Worm (Caenorhabditis elegans) whole organism, young adult: ENCODE results near the gene T14B4.19.
A peak's percentile ranks its signal among the peaks of the same experiment; 100 is the strongest.

Experiments used
- B0035.1 ChIP-seq: sonication (generic microtip); optimal IDR thresholded peaks from 2 replicates; lab custom pipeline; 2016; ENCODE audit warnings: missing genetic modification characterization, mild to moderate bottlenecking, missing compliant biosample characterization, missing genotype, missing genetic modification reagents
- B0261.1 ChIP-seq: sonication (generic microtip); optimal IDR thresholded peaks from 2 replicates; lab custom pipeline; 2016; ENCODE audit warnings: mild to moderate bottlenecking, missing genetic modification characterization, moderate library complexity, missing compliant biosample characterization
- B0336.3 ChIP-seq: fragments of 200-800 bp; sonication (Bioruptor generic); IDR thresholded peaks from 2 replicates; pipeline ENCODE4 v1.3.6; 2022; ENCODE audit warnings: missing genetic modification characterization, missing compliant biosample characterization
- D2030.7 ChIP-seq: fragments of 200-800 bp; sonication (Bioruptor generic); IDR thresholded peaks from 2 replicates; pipeline ENCODE4 v1.3.6; 2022; ENCODE audit warnings: missing genetic modification reagents, missing genetic modification characterization, missing compliant biosample characterization
- F22D6.2 ChIP-seq: sonication (generic microtip); optimal IDR thresholded peaks from 2 replicates; lab custom pipeline; 2016; ENCODE audit warnings: mild to moderate bottlenecking, missing genetic modification characterization, missing compliant biosample characterization
- F33H1.4 ChIP-seq: fragments of 200-800 bp; sonication (Bioruptor generic); IDR thresholded peaks from 2 replicates; pipeline ENCODE4 v1.3.6; 2022; ENCODE audit warnings: missing genetic modification reagents, missing genetic modification characterization, missing compliant biosample characterization
- F49E8.2 ChIP-seq: sonication (generic microtip); optimal IDR thresholded peaks from 3 replicates; lab custom pipeline; 2017; ENCODE audit warnings: missing genetic modification characterization, mild to moderate bottlenecking, missing compliant biosample characterization, antibody characterized with exemption, moderate library complexity; ENCODE audit not compliant: insufficient read depth
- F55B11.4 ChIP-seq: sonication (generic microtip); optimal IDR thresholded peaks from 2 replicates; lab custom pipeline; 2016; ENCODE audit warnings: missing compliant biosample characterization, missing genetic modification characterization, borderline replicate concordance; ENCODE audit not compliant: insufficient read depth
- K12H6.12 ChIP-seq: fragments of 200-800 bp; sonication (Bioruptor generic); optimal IDR thresholded peaks from 2 replicates; lab custom pipeline; 2018; ENCODE audit warnings: mild to moderate bottlenecking, missing genetic modification characterization, missing compliant biosample characterization
- Y67H2A.10 ChIP-seq: fragments of 200-800 bp; sonication (Bioruptor generic); conservative IDR thresholded peaks from 2 replicates; pipeline ENCODE4 v1.3.6; 2022; ENCODE audit warnings: missing genetic modification reagents, missing genetic modification characterization, missing compliant biosample characterization
- Y79H2A.3 ChIP-seq: fragments of 200-800 bp; sonication (Bioruptor generic); conservative IDR thresholded peaks from 2 replicates; pipeline ENCODE4 v1.3.6; 2022; ENCODE audit warnings: missing genetic modification reagents, missing genetic modification characterization, missing compliant biosample characterization
- ZK185.1 ChIP-seq: sonication (generic microtip); optimal IDR thresholded peaks from 2 replicates; lab custom pipeline; 2016; ENCODE audit warnings: mild to moderate bottlenecking, missing genetic modification characterization, missing compliant biosample characterization; ENCODE audit not compliant: poor library complexity, severe bottlenecking
- aptf-2 ChIP-seq: fragments of 200-800 bp; sonication (Bioruptor generic); conservative IDR thresholded peaks from 2 replicates; pipeline ENCODE4 v1.3.6; 2022; ENCODE audit warnings: missing genetic modification reagents, missing genetic modification characterization, missing compliant biosample characterization
- bed-1 ChIP-seq: fragments of 200-800 bp; sonication (Bioruptor generic); IDR thresholded peaks from 2 replicates; pipeline ENCODE4 v1.3.6; 2022; ENCODE audit warnings: missing genetic modification reagents, missing genetic modification characterization, missing compliant biosample characterization
- cebp-1 ChIP-seq, 2 experiments: fragments of 200-800 bp in 1 of 2; sonication (Bioruptor generic) in 1 of 2; sonication (generic microtip) in 1 of 2; IDR thresholded peaks in 1 of 2; optimal IDR thresholded peaks in 1 of 2; 2 replicates each; pipeline versions ENCODE4 v1.3.6 to Lab custom; 2017 to 2022; ENCODE audit warnings: missing compliant biosample characterization in 2 of 2, missing genetic modification characterization in 2 of 2, mild to moderate bottlenecking in 1 of 2, missing genetic modification reagents in 1 of 2, moderate library complexity in 1 of 2
- cebp-2 ChIP-seq: fragments of 200-800 bp; sonication (Bioruptor generic); IDR thresholded peaks from 2 replicates; pipeline ENCODE4 v1.3.6; 2022; ENCODE audit warnings: missing genetic modification characterization, missing compliant biosample characterization
- ceh-58 ChIP-seq: fragments of 200-800 bp; sonication (Bioruptor generic); IDR thresholded peaks from 2 replicates; pipeline ENCODE4 v1.3.6; 2022; ENCODE audit warnings: missing genetic modification characterization, missing compliant biosample characterization
- ceh-91 ChIP-seq: fragments of 200-800 bp; sonication (Bioruptor generic); IDR thresholded peaks from 2 replicates; pipeline ENCODE4 v1.3.6; 2022; ENCODE audit warnings: missing genetic modification reagents, missing genetic modification characterization, missing compliant biosample characterization
- chd-7 ChIP-seq: sonication (generic microtip); optimal IDR thresholded peaks from 2 replicates; lab custom pipeline; 2016; ENCODE audit warnings: mild to moderate bottlenecking, missing genetic modification characterization, moderate library complexity, missing compliant biosample characterization
- dox-1 ChIP-seq: fragments of 200-800 bp; sonication (Bioruptor generic); IDR thresholded peaks from 2 replicates; pipeline ENCODE4 v1.3.6; 2022; ENCODE audit warnings: missing genetic modification reagents, missing genetic modification characterization, missing compliant biosample characterization
- dpl-1 ChIP-seq: fragments of 150-350 bp; optimal IDR thresholded peaks from 2 replicates; lab custom pipeline; 2014; ENCODE audit warnings: missing biosample characterization, missing genetic modification reagents, missing genetic modification characterization
- hlh-12 ChIP-seq: sonication (generic microtip); optimal IDR thresholded peaks from 2 replicates; lab custom pipeline; 2016; ENCODE audit warnings: missing genetic modification characterization, missing compliant biosample characterization
- hmg-20 ChIP-seq: fragments of 200-800 bp; sonication (Bioruptor generic); IDR thresholded peaks from 2 replicates; pipeline ENCODE4 v1.3.6; 2022; ENCODE audit warnings: missing genetic modification reagents, missing genetic modification characterization, missing compliant biosample characterization
- let-526 ChIP-seq: fragments of 200-800 bp; sonication (Bioruptor generic); IDR thresholded peaks from 2 replicates; pipeline ENCODE4 v1.3.6; 2022; ENCODE audit warnings: missing genetic modification reagents, missing genetic modification characterization, missing compliant biosample characterization
- let-607 ChIP-seq, 2 experiments: fragments of 200-800 bp in 1 of 2; sonication (Bioruptor generic) in 1 of 2; sonication (generic microtip) in 1 of 2; optimal IDR thresholded peaks; 2 replicates each; lab custom pipeline; 2016 to 2018; ENCODE audit warnings: mild to moderate bottlenecking in 2 of 2, missing compliant biosample characterization in 2 of 2, missing genetic modification characterization in 2 of 2, moderate library complexity in 2 of 2, missing genotype in 1 of 2
- madf-3 ChIP-seq: fragments of 200-800 bp; sonication (Bioruptor generic); IDR thresholded peaks from 2 replicates; pipeline ENCODE4 v1.3.6; 2022; ENCODE audit warnings: missing genetic modification reagents, missing genetic modification characterization, missing compliant biosample characterization
- mxl-1 ChIP-seq: sonication (generic microtip); optimal IDR thresholded peaks from 2 replicates; lab custom pipeline; 2016; ENCODE audit warnings: missing genetic modification characterization, missing compliant biosample characterization
- nhr-179 ChIP-seq: sonication (generic microtip); optimal IDR thresholded peaks from 2 replicates; lab custom pipeline; 2016; ENCODE audit warnings: mild to moderate bottlenecking, missing genetic modification characterization, missing compliant biosample characterization
- nhr-27 ChIP-seq: fragments of 200-800 bp; sonication (Bioruptor generic); optimal IDR thresholded peaks from 2 replicates; lab custom pipeline; 2018; ENCODE audit warnings: mild to moderate bottlenecking, missing genetic modification characterization, moderate library complexity, missing compliant biosample characterization
- nhr-80 ChIP-seq: sonication (generic microtip); optimal IDR thresholded peaks from 2 replicates; lab custom pipeline; 2016; ENCODE audit warnings: missing genetic modification characterization, missing compliant biosample characterization
- snpc-1.1 ChIP-seq: sonication (generic microtip); optimal IDR thresholded peaks from 2 replicates; lab custom pipeline; 2017; ENCODE audit warnings: missing genetic modification characterization, mild to moderate bottlenecking, missing compliant biosample characterization, antibody characterized with exemption, moderate library complexity, missing genotype, missing genetic modification reagents; ENCODE audit not compliant: insufficient read depth
- unc-62 ChIP-seq: fragments of 150-350 bp; optimal IDR thresholded peaks from 2 replicates; lab custom pipeline; 2014; ENCODE audit warnings: missing biosample characterization, missing genetic modification reagents, missing genetic modification characterization
- ztf-3 ChIP-seq: fragments of 200-800 bp; sonication (Bioruptor generic); optimal IDR thresholded peaks from 2 replicates; lab custom pipeline; 2018; ENCODE audit warnings: mild to moderate bottlenecking, missing genetic modification characterization, missing compliant biosample characterization
- ztf-6 ChIP-seq: fragments of 200-800 bp; sonication (Bioruptor generic); IDR thresholded peaks from 2 replicates; pipeline ENCODE4 v1.3.6; 2022; ENCODE audit warnings: missing genetic modification reagents, missing genetic modification characterization, missing compliant biosample characterization

T14B4.19 gene

ce11 chrII:6667534-6667933, 45.2 kb downstream of the T14B4.19 start:
- no peak for TF ChIP-seq ztf-3 (GFP tag; lab: Kevin White, UChicago)
- TF ChIP-seq madf-3 (GFP tag; lab: Robert Waterston, UW), result no peak
- no peak for TF ChIP-seq unc-62 (GFP tag; lab: Kevin White, UChicago)
- TF ChIP-seq D2030.7 (GFP tag; lab: Robert Waterston, UW), result no peak
- no peak for TF ChIP-seq B0261.1 (tag; lab: Kevin White, UChicago)
- TF ChIP-seq nhr-179 (tag; lab: Kevin White, UChicago), result no peak
- TF ChIP-seq Y67H2A.10 (GFP tag; lab: Robert Waterston, UW), result no peak
- no peak for TF ChIP-seq ceh-58 (GFP tag; lab: Robert Waterston, UW)
- no peak for TF ChIP-seq dox-1 (GFP tag; lab: Robert Waterston, UW)
- TF ChIP-seq B0035.1 (tag; lab: Kevin White, UChicago), result no peak

DNA sequence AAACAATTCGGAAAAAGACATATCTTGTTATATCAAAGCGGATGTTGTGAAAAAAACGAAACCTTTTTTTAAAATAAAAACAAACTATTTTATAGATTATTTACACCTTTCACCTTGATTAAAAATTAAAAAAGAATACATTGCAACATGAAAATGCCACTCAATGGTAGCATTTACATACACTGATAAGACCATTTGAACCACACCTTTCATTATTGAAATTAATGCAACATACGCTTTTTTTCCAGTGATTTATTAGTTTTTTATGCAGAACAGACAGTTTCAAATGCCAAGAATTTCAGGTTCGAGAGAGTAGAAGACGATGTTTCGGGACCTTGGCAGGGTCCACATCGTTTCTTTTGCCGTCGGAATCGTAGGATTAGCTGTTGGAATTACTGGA, 46.1 kb downstream of the T14B4.19 start, which contains the start of gene T19D12.1:
Gene T19D12.1, plus strand, starts transcription at position 301 of the 400 bp plus-strand sequence.
- TF ChIP-seq F55B11.4 (no peak), nhr-80 (tag; lab: Kevin White, UChicago) (no peak), B0336.3 (GFP tag; lab: Robert Waterston, UW) (no peak), K12H6.12 (tag; lab: Kevin White, UChicago) (no peak), Y79H2A.3 (GFP tag; lab: Robert Waterston, UW) (no peak), dpl-1 (no peak), unc-62 (GFP tag; lab: Kevin White, UChicago) (no peak), F33H1.4 (GFP tag; lab: Robert Waterston, UW) (no peak), ceh-91 (GFP tag; lab: Robert Waterston, UW) (no peak), nhr-27 (tag; lab: Kevin White, UChicago) (no peak), F49E8.2 (tag; lab: Kevin White, UChicago) (no peak), let-607 (tag; optimal IDR thresholded peaks at IDR 0.05; lab: Kevin White, UChicago) (no peak), cebp-1 (GFP tag; IDR thresholded peaks at IDR 0.05; lab: Robert Waterston, UW) (no peak), cebp-1 (tag; optimal IDR thresholded peaks at IDR 0.05; lab: Kevin White, UChicago) (no peak), hmg-20 (GFP tag; lab: Robert Waterston, UW) (no peak), hlh-12 (no peak), chd-7 (no peak), bed-1 (GFP tag; lab: Robert Waterston, UW) (no peak), cebp-2 (GFP tag; lab: Robert Waterston, UW) (no peak)

ce11 chrII:6665908-6666307, 46.8 kb downstream of the T14B4.19 start:
- TF ChIP-seq nhr-80 (tag; lab: Kevin White, UChicago), result peak; percentile 79
- no peak for TF ChIP-seq snpc-1.1 (tag; lab: Kevin White, UChicago)
- no peak for TF ChIP-seq let-526 (GFP tag; lab: Robert Waterston, UW)
- no peak for TF ChIP-seq ZK185.1 (tag; lab: Kevin White, UChicago)
- no peak for TF ChIP-seq mxl-1 (tag; lab: Kevin White, UChicago)
- TF ChIP-seq aptf-2 (GFP tag; lab: Robert Waterston, UW), result no peak
- TF ChIP-seq ztf-6 (GFP tag; lab: Robert Waterston, UW), result no peak

- TF ChIP-seq nhr-80 (tag; lab: Kevin White, UChicago) (peak; percentile 41), F22D6.2 (tag; lab: Kevin White, UChicago) (no peak)
- TF ChIP-seq, all 124 proteins: peak for 1
Observed at ce11 chrII:6663799-6664198, 48.9 kb downstream of the T14B4.19 start.
